Fruit fly (Drosophila melanogaster) whole organism, embryonic: ENCODE results near the gene upd1.

Source experiments
- CG11560 ChIP-seq: fragments of 200-800 bp; sonication (Bioruptor generic); IDR thresholded peaks from 3 replicates; pipeline ENCODE4 v1.3.6; 2022; ENCODE audit warnings: missing biosample characterization, missing genetic modification characterization
- CG43689 ChIP-seq: fragments of 200-800 bp; sonication (Bioruptor generic); IDR thresholded peaks from 2 replicates; pipeline ENCODE4 v1.3.6; 2022; ENCODE audit warnings: missing biosample characterization, missing genetic modification characterization
- CG6175 ChIP-seq: fragments of 200-800 bp; sonication (Bioruptor generic); IDR thresholded peaks from 3 replicates; pipeline ENCODE4 v1.3.6; 2022; ENCODE audit warnings: missing biosample characterization, missing genetic modification characterization
- HLHmδ ChIP-seq: fragments of 200-800 bp; sonication (Bioruptor generic); optimal IDR thresholded peaks from 2 replicates; lab custom pipeline; 2018; ENCODE audit warnings: missing biosample characterization, mild to moderate bottlenecking, missing genetic modification characterization, moderate library complexity
- Hr39 ChIP-seq: fragments of >200 bp; optimal IDR thresholded peaks from 2 replicates; lab custom pipeline; 2017
- Med ChIP-seq: fragments of 200-800 bp; sonication (Bioruptor generic); peaks from one replicate; lab custom pipeline; 2016; ENCODE audit warnings: missing biosample characterization, missing genetic modification characterization, mild to moderate bottlenecking, inconsistent platforms, moderate library complexity
- cwo ChIP-seq: fragments of 200-800 bp; sonication (Bioruptor generic); optimal IDR thresholded peaks from 3 replicates; lab custom pipeline; 2017; ENCODE audit warnings: missing biosample characterization, missing genetic modification characterization, mild to moderate bottlenecking, moderate library complexity, missing genetic modification reagents
- fd102C ChIP-seq: fragments of 200-800 bp; sonication (Bioruptor generic); optimal IDR thresholded peaks from 2 replicates; lab custom pipeline; 2018; ENCODE audit warnings: missing biosample characterization, mild to moderate bottlenecking, missing genetic modification characterization, moderate library complexity
- fd3F ChIP-seq: fragments of 200-800 bp; sonication (Bioruptor generic); optimal IDR thresholded peaks from 2 replicates; lab custom pipeline; 2018; ENCODE audit warnings: missing biosample characterization, mild to moderate bottlenecking, missing genetic modification characterization, moderate library complexity
- pan ChIP-seq, 4 experiments: fragments of >200 bp in 3 of 4; fragments of 200-800 bp in 1 of 4; sonication (Bioruptor generic) in 1 of 4; optimal IDR thresholded peaks in 3 of 4; IDR thresholded peaks in 1 of 4; 2 replicates each; pipeline versions ENCODE4 v1.3.6 to Lab custom; 2017 to 2022; ENCODE audit warnings: missing biosample characterization in 2 of 4, missing genetic modification characterization in 2 of 4, mixed read lengths in 1 of 4

DNA sequence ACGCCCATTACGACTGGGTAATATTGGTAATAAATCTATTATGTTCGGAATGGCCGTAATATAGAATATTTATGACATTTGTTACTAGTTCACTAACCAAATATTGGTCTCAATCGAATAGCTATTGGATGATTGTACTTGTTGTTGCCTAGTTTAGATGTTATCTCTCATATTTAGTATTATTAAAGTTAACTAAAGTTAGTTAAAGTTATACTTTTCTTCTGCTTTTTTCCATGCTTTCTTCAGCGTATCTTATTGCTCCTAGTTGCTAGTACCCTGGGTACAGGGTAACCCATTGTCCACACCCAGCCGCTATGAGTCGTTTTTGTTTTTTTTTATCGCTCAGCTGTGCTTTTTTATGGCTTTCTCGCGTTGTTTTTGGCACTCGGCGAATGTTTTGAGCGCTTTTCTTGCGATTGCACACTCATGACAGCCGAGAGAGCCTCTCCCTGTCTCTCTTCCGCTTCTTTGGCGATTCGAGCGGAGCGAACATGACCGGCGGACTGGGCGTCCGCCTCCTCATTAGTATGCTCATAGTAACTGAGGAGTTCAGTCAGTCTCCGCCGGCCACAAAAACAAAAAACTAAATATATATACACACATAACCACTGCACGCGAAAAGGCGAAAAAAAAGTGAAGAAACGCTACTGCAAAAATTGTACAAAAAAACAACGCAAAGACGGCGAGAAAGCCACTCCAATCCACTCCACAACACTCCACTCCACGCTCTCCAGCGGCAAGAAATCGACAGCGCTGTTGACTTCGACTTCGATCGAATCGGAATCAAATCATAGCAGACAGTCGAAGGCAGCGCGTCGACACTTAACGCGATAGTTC, 32.4 kb downstream of the upd1 start, which contains the start of gene upd3:
- TF ChIP-seq Hr39 (lab: Kevin White, UChicago) (no peak), Med (peak; percentile 17), fd102C (GFP tag; lab: Kevin White, UChicago) (no peak), fd3F (GFP tag; lab: Kevin White, UChicago) (no peak), HLHmδ (no peak), pan (optimal IDR thresholded peaks at IDR 0.05; lab: Kevin White, UChicago) (no peak), pan (GFP tag; optimal IDR thresholded peaks at IDR 0.05 in 1 of 2, IDR thresholded peaks at IDR 0.05 in 1 of 2) (no peak), cwo (no peak), CG11560 (tag; lab: Robert Waterston, UW) (no peak), CG43689 (GFP tag; lab: Robert Waterston, UW) (no peak), CG6175 (GFP tag; lab: Robert Waterston, UW) (no peak)
